Worm (Caenorhabditis elegans) whole organism, L1 larva: ENCODE data around the gene srx-137.

ENCODE experiments used
- C34B4.2 ChIP-seq: sonication (generic microtip); optimal IDR thresholded peaks from 2 replicates; lab custom pipeline; 2017; ENCODE audit warnings: mild to moderate bottlenecking, missing genetic modification characterization, missing compliant biosample characterization
- aha-1 ChIP-seq: fragments of 150-350 bp; optimal IDR thresholded peaks from 2 replicates; lab custom pipeline; 2014; ENCODE audit warnings: missing biosample characterization, missing genetic modification characterization
- aly-2 ChIP-seq: fragments of 150-350 bp; optimal IDR thresholded peaks from 2 replicates; lab custom pipeline; 2014; ENCODE audit warnings: missing biosample characterization, missing genetic modification characterization
- ama-1 ChIP-seq: fragments of 150-350 bp; optimal IDR thresholded peaks from 2 replicates; lab custom pipeline; 2014
- blmp-1 ChIP-seq: fragments of 150-350 bp; optimal IDR thresholded peaks from 2 replicates; lab custom pipeline; 2014; ENCODE audit warnings: missing biosample characterization, missing genetic modification characterization
- ceh-63 ChIP-seq: fragments of 200-800 bp; sonication (Bioruptor generic); optimal IDR thresholded peaks from 2 replicates; lab custom pipeline; 2018; ENCODE audit warnings: mild to moderate bottlenecking, missing genetic modification characterization, missing compliant biosample characterization
- ceh-8 ChIP-seq: fragments of 200-800 bp; sonication (Bioruptor generic); optimal IDR thresholded peaks from 2 replicates; lab custom pipeline; 2018; ENCODE audit warnings: mild to moderate bottlenecking, missing genetic modification characterization, moderate library complexity, missing compliant biosample characterization
- ceh-82 ChIP-seq, 3 experiments: fragments of 150-350 bp in 1 of 3; sonication (generic microtip) in 2 of 3; optimal IDR thresholded peaks; 2 replicates each; lab custom pipeline; 2014 to 2017; ENCODE audit warnings: missing biosample characterization in 3 of 3, missing genetic modification characterization in 3 of 3
- ceh-88 ChIP-seq: fragments of 200-800 bp; sonication (Bioruptor generic); IDR thresholded peaks from 2 replicates; pipeline ENCODE4 v1.3.6; 2022; ENCODE audit warnings: missing genetic modification characterization, missing compliant biosample characterization
- ceh-90 ChIP-seq: sonication (generic microtip); optimal IDR thresholded peaks from 2 replicates; lab custom pipeline; 2016; ENCODE audit warnings: missing genetic modification characterization, missing compliant biosample characterization
- ces-1 ChIP-seq: fragments of 150-350 bp; optimal IDR thresholded peaks from 2 replicates; lab custom pipeline; 2014; ENCODE audit warnings: missing biosample characterization, missing genetic modification reagents, missing genetic modification characterization
- dpl-1 ChIP-seq, 3 experiments: fragments of 150-350 bp in 2 of 3; sonication (generic microtip) in 1 of 3; optimal IDR thresholded peaks; 2 replicates each; lab custom pipeline; 2014 to 2017; ENCODE audit warnings: missing biosample characterization in 3 of 3, missing genetic modification characterization in 3 of 3, missing genetic modification reagents in 3 of 3
- dsc-1 ChIP-seq: sonication (generic microtip); optimal IDR thresholded peaks from 2 replicates; lab custom pipeline; 2016; ENCODE audit warnings: mild to moderate bottlenecking, missing genetic modification characterization, missing compliant biosample characterization
- efl-1 ChIP-seq, 4 experiments: fragments of 150-350 bp; optimal IDR thresholded peaks in 3 of 4; peaks in 1 of 4; 1 replicate in 1 of 4; 2 replicates in 3 of 4; lab custom pipeline; 2014; ENCODE audit warnings: missing biosample characterization in 2 of 4, missing genetic modification characterization in 2 of 4, missing genetic modification reagents in 2 of 4
- efl-3 ChIP-seq: fragments of 200-800 bp; sonication (Bioruptor generic); optimal IDR thresholded peaks from 2 replicates; lab custom pipeline; 2018; ENCODE audit warnings: mild to moderate bottlenecking, missing genetic modification characterization, missing compliant biosample characterization
- elt-2 ChIP-seq: sonication (generic microtip); optimal IDR thresholded peaks from 2 replicates; lab custom pipeline; 2016; ENCODE audit warnings: missing genetic modification characterization, mild to moderate bottlenecking, inconsistent platforms, missing compliant biosample characterization, missing genetic modification reagents
- elt-3 ChIP-seq, 6 experiments: fragments of 150-350 bp in 1 of 6; sonication (generic microtip); optimal IDR thresholded peaks; 2 replicates each; lab custom pipeline; 2017 to 2018; ENCODE audit warnings: missing biosample characterization in 6 of 6, missing genetic modification characterization in 6 of 6, inconsistent platforms in 1 of 6
- fkh-8 ChIP-seq: sonication (generic microtip); optimal IDR thresholded peaks from 2 replicates; lab custom pipeline; 2016; ENCODE audit warnings: mild to moderate bottlenecking, missing genetic modification characterization, missing compliant biosample characterization
- grh-1 ChIP-seq: fragments of 200-800 bp; sonication (Bioruptor generic); IDR thresholded peaks from 2 replicates; pipeline ENCODE4 v1.3.6; 2022; ENCODE audit warnings: missing genetic modification reagents, missing genetic modification characterization, missing compliant biosample characterization
- hlh-17 ChIP-seq: fragments of 200-800 bp; sonication (Bioruptor generic); optimal IDR thresholded peaks from 2 replicates; lab custom pipeline; 2018; ENCODE audit warnings: missing genetic modification characterization, mild to moderate bottlenecking, missing compliant biosample characterization, moderate library complexity, borderline replicate concordance
- hlh-4 ChIP-seq: sonication (generic microtip); optimal IDR thresholded peaks from 2 replicates; lab custom pipeline; 2016; ENCODE audit warnings: mild to moderate bottlenecking, missing genetic modification characterization, missing compliant biosample characterization
- lin-13 ChIP-seq: fragments of 150-350 bp; optimal IDR thresholded peaks from 2 replicates; lab custom pipeline; 2014; ENCODE audit warnings: missing biosample characterization, missing genetic modification reagents, missing genetic modification characterization
- lin-15B ChIP-seq: fragments of 150-350 bp; sonication (generic microtip); optimal IDR thresholded peaks from 3 replicates; lab custom pipeline; 2014; ENCODE audit warnings: missing biosample characterization, missing genetic modification characterization
- lir-3 ChIP-seq: sonication (generic microtip); optimal IDR thresholded peaks from 2 replicates; lab custom pipeline; 2016; ENCODE audit warnings: mild to moderate bottlenecking, missing genetic modification characterization, moderate library complexity, missing compliant biosample characterization; ENCODE audit not compliant: poor library complexity
- lsy-2 ChIP-seq, 2 experiments: fragments of 150-350 bp; optimal IDR thresholded peaks; 2 replicates each; lab custom pipeline; 2014; ENCODE audit warnings: missing biosample characterization in 2 of 2, missing genetic modification characterization in 2 of 2
- mab-9 ChIP-seq: fragments of 200-800 bp; sonication (Bioruptor generic); IDR thresholded peaks from 2 replicates; pipeline ENCODE4 v1.3.6; 2022; ENCODE audit warnings: missing genetic modification reagents, missing genetic modification characterization, missing compliant biosample characterization
- mef-2 ChIP-seq: fragments of 150-350 bp; optimal IDR thresholded peaks from 2 replicates; lab custom pipeline; 2014; ENCODE audit warnings: missing biosample characterization, missing genetic modification characterization
- mep-1 ChIP-seq: fragments of 150-350 bp; optimal IDR thresholded peaks from 2 replicates; lab custom pipeline; 2014; ENCODE audit warnings: missing biosample characterization, missing genetic modification characterization
- nhr-47 ChIP-seq: sonication (generic microtip); optimal IDR thresholded peaks from 2 replicates; lab custom pipeline; 2016; ENCODE audit warnings: mild to moderate bottlenecking, missing genetic modification characterization, moderate library complexity, missing compliant biosample characterization
- nhr-77 ChIP-seq: fragments of 150-350 bp; optimal IDR thresholded peaks from 2 replicates; lab custom pipeline; 2014; ENCODE audit warnings: missing biosample characterization, missing genetic modification characterization
- nhr-85 ChIP-seq: sonication (generic microtip); peaks from one replicate; lab custom pipeline; 2016; ENCODE audit warnings: missing genetic modification characterization, inconsistent platforms, missing compliant biosample characterization
- pax-3 ChIP-seq: fragments of 200-800 bp; sonication (Bioruptor generic); optimal IDR thresholded peaks from 2 replicates; lab custom pipeline; 2018; ENCODE audit warnings: mild to moderate bottlenecking, missing genetic modification characterization, moderate library complexity, missing compliant biosample characterization
- rnt-1 ChIP-seq: sonication (generic microtip); optimal IDR thresholded peaks from 2 replicates; lab custom pipeline; 2016; ENCODE audit warnings: mild to moderate bottlenecking, missing genetic modification characterization, moderate library complexity, missing compliant biosample characterization
- snpc-4 ChIP-seq: fragments of 150-350 bp; optimal IDR thresholded peaks from 2 replicates; lab custom pipeline; 2014; ENCODE audit warnings: missing biosample characterization, missing genetic modification characterization
- snu-23 ChIP-seq: sonication (generic microtip); optimal IDR thresholded peaks from 2 replicates; lab custom pipeline; 2016; ENCODE audit warnings: missing genetic modification characterization, missing compliant biosample characterization
- sup-37 ChIP-seq: fragments of 200-800 bp; sonication (Bioruptor generic); optimal IDR thresholded peaks from 2 replicates; lab custom pipeline; 2018; ENCODE audit warnings: mild to moderate bottlenecking, missing genetic modification characterization, missing compliant biosample characterization
- swsn-7 ChIP-seq: sonication (generic microtip); optimal IDR thresholded peaks from 2 replicates; lab custom pipeline; 2016; ENCODE audit warnings: missing genetic modification characterization, missing compliant biosample characterization
- unc-130 ChIP-seq: fragments of 150-350 bp; optimal IDR thresholded peaks from 2 replicates; lab custom pipeline; 2017; ENCODE audit warnings: missing biosample characterization, missing genetic modification characterization, inconsistent platforms
- unc-30 ChIP-seq: sonication (generic microtip); optimal IDR thresholded peaks from 2 replicates; lab custom pipeline; 2017; ENCODE audit warnings: missing biosample characterization, missing genetic modification characterization
- unc-86 ChIP-seq: sonication (generic microtip); optimal IDR thresholded peaks from 2 replicates; lab custom pipeline; 2016; ENCODE audit warnings: missing genetic modification characterization, missing compliant biosample characterization
- unc-98 ChIP-seq: fragments of 200-800 bp; sonication (Bioruptor generic); IDR thresholded peaks from 2 replicates; pipeline ENCODE4 v1.3.6; 2022; ENCODE audit warnings: missing genetic modification characterization, missing compliant biosample characterization
- vab-15 ChIP-seq: sonication (generic microtip); optimal IDR thresholded peaks from 2 replicates; lab custom pipeline; 2017; ENCODE audit warnings: missing genotype, mild to moderate bottlenecking, missing genetic modification characterization, missing compliant biosample characterization
- xbp-1 ChIP-seq: sonication (generic microtip); optimal IDR thresholded peaks from 2 replicates; lab custom pipeline; 2016; ENCODE audit warnings: missing genetic modification characterization, missing compliant biosample characterization
- zag-1 ChIP-seq: fragments of 150-350 bp; optimal IDR thresholded peaks from 2 replicates; lab custom pipeline; 2014; ENCODE audit warnings: missing biosample characterization, missing genetic modification characterization
- ztf-4 ChIP-seq: fragments of 150-350 bp; optimal IDR thresholded peaks from 2 replicates; lab custom pipeline; 2014; ENCODE audit warnings: missing biosample characterization, missing genetic modification characterization

The srx-137 gene

ce11 chrV:13862505-13862904 is at the start of gene srx-137:
TSS of gene srx-137 (plus strand) at chrV:13862805.
- TF ChIP-seq lin-15B (tag; lab: Kevin White, UChicago) (no peak), dsc-1 (tag; lab: Kevin White, UChicago) (no peak), ama-1 (lab: Kevin White, UChicago) (no peak), elt-3 (tag; optimal IDR thresholded peaks at IDR 0.05; lab: Kevin White, UChicago) (no peak), pax-3 (no peak), hlh-4 (no peak), ceh-8 (GFP tag; lab: Kevin White, UChicago) (no peak), efl-3 (GFP tag; lab: Kevin White, UChicago) (no peak), ztf-4 (tag; lab: Kevin White, UChicago) (no peak), dpl-1 (GFP tag; optimal IDR thresholded peaks at IDR 0.05; lab: Kevin White, UChicago) (no peak), aha-1 (tag; lab: Kevin White, UChicago) (no peak), ceh-82 (tag; optimal IDR thresholded peaks at IDR 0.05; lab: Kevin White, UChicago) (no peak), unc-86 (tag; lab: Kevin White, UChicago) (no peak), unc-30 (tag; lab: Kevin White, UChicago) (no peak), vab-15 (tag; lab: Kevin White, UChicago) (no peak)

ce11 chrV:13812931-13813330 is 49.7 kb upstream of the srx-137 start, which contains the start of gene ceh-24:
TSS of gene ceh-24 (plus strand) at chrV:13813231.
- TF ChIP-seq C34B4.2 (tag; lab: Kevin White, UChicago) = no peak
- no peak for TF ChIP-seq unc-98 (GFP tag; lab: Robert Waterston, UW)
- TF ChIP-seq snu-23 (GFP tag; lab: Kevin White, UChicago) = no peak
- TF ChIP-seq lsy-2 (tag; optimal IDR thresholded peaks at IDR 0.05; lab: Kevin White, UChicago) = no peak
- TF ChIP-seq vab-15 (tag; lab: Kevin White, UChicago) = no peak
- no peak for TF ChIP-seq ceh-90 (tag; lab: Kevin White, UChicago)
- no peak for TF ChIP-seq elt-2 (tag; lab: Kevin White, UChicago)
- TF ChIP-seq snpc-4 = no peak
- no peak for TF ChIP-seq ceh-82 (tag; optimal IDR thresholded peaks at IDR 0.05; lab: Kevin White, UChicago)
- TF ChIP-seq unc-86 (tag; lab: Kevin White, UChicago) = no peak
- TF ChIP-seq aly-2 (tag; lab: Kevin White, UChicago) = no peak
- no peak for TF ChIP-seq fkh-8 (tag; lab: Kevin White, UChicago)
- TF ChIP-seq zag-1 (tag; lab: Kevin White, UChicago) = no peak
- TF ChIP-seq nhr-77 (tag; lab: Kevin White, UChicago) = no peak
- no peak for TF ChIP-seq grh-1 (GFP tag; lab: Robert Waterston, UW)
- no peak for TF ChIP-seq efl-1 (optimal IDR thresholded peaks at IDR 0.05; lab: Kevin White, UChicago)
- TF ChIP-seq efl-1 (GFP tag; optimal IDR thresholded peaks at IDR 0.05 in 1 of 2; lab: Kevin White, UChicago) = no peak
- no peak for TF ChIP-seq ztf-4 (tag; lab: Kevin White, UChicago)
- no peak for TF ChIP-seq hlh-4

ce11 chrV:13816877-13817276 is 45.7 kb upstream of the srx-137 start, which contains the start of gene F55B12.2:
TSS of gene F55B12.2 (minus strand) at chrV:13816977.
- TF ChIP-seq ceh-90 (tag; lab: Kevin White, UChicago) = no peak
- no peak for TF ChIP-seq mef-2 (tag; lab: Kevin White, UChicago)
- no peak for TF ChIP-seq lir-3
- no peak for TF ChIP-seq ceh-8 (GFP tag; lab: Kevin White, UChicago)

ce11 chrV:13818824-13819408 is 43.7 kb upstream of the srx-137 start, which contains the start of gene sel-10:
TSS of gene sel-10 (plus strand) at chrV:13819361.
- TF ChIP-seq snpc-4 (peak; percentile 73), ces-1 (no peak), rnt-1 (peak; percentile 90), nhr-85 (peak; percentile 90), ceh-63 (no peak), blmp-1 (tag; lab: Kevin White, UChicago) (peak; percentile 55), zag-1 (tag; lab: Kevin White, UChicago) (no peak), lir-3 (peak; percentile 57), nhr-77 (tag; lab: Kevin White, UChicago) (peak; percentile 55), C34B4.2 (tag; lab: Kevin White, UChicago) (no peak), lin-13 (GFP tag; lab: Kevin White, UChicago) (peak; percentile 65), xbp-1 (tag; lab: Kevin White, UChicago) (peak; percentile 75), mab-9 (GFP tag; lab: Robert Waterston, UW) (no peak), ceh-82 (tag; optimal IDR thresholded peaks at IDR 0.05; lab: Kevin White, UChicago) (peak; percentile 67 to 85 (median 70)), mep-1 (tag; lab: Kevin White, UChicago) (peak; percentile 95), fkh-8 (tag; lab: Kevin White, UChicago) (peak; percentile 71), sup-37 (GFP tag; lab: Kevin White, UChicago) (peak; percentile 6), ceh-88 (GFP tag; lab: Robert Waterston, UW) (no peak), unc-130 (tag; lab: Kevin White, UChicago) (peak; percentile 80), swsn-7 (tag; lab: Kevin White, UChicago) (peak; percentile 85), nhr-47 (tag; lab: Kevin White, UChicago) (peak; percentile 87), hlh-17 (GFP tag; lab: Kevin White, UChicago) (no peak)
